Worm (Caenorhabditis elegans): ENCODE measurements around the gene T05G5.5.
A peak's percentile ranks its signal among the peaks of the same experiment; 100 is the strongest.

T05G5.5 gene

ce11 chrIII:9780665-9781304 lies 29.6 kb upstream of the T05G5.5 start, which contains the start of gene vha-1 (continued):
- TF ChIP-seq nhr-25 (tag; optimal IDR thresholded peaks at IDR 0.05; ENCODE audit: borderline replicate concordance, insufficient read depth): peak; percentile 66
- peak; percentile 4 to 70 for TF ChIP-seq mdl-1 (tag; optimal IDR thresholded peaks at IDR 0.05)
- TF ChIP-seq spr-1 (tag; optimal IDR thresholded peaks at IDR 0.05): peak; percentile 64
- TF ChIP-seq T26A8.4 (GFP tag; IDR thresholded peaks at IDR 0.05): peak; percentile 77

ce11 chrIII:9780254-9780653 lies 29.0 kb upstream of the T05G5.5 start, which contains the start of gene sqv-3:
TSS of gene sqv-3 (minus strand) at chrIII:9780354.
- no peak for TF ChIP-seq lsy-2 (tag; optimal IDR thresholded peaks at IDR 0.05)
- no peak for TF ChIP-seq duxl-1 (tag; optimal IDR thresholded peaks at IDR 0.05; ENCODE audit: poor library complexity)
- no peak for TF ChIP-seq lin-29 (GFP tag; IDR thresholded peaks at IDR 0.05)
- TF ChIP-seq unc-130 (GFP tag; optimal IDR thresholded peaks at IDR 0.05): no peak
- TF ChIP-seq lin-13 (GFP tag; optimal IDR thresholded peaks at IDR 0.05): no peak
- no peak for TF ChIP-seq nhr-28 (tag; optimal IDR thresholded peaks at IDR 0.05)
- no peak for TF ChIP-seq rbr-2 (tag; optimal IDR thresholded peaks at IDR 0.05)
- TF ChIP-seq aly-2 (tag; optimal IDR thresholded peaks at IDR 0.05): no peak
- TF ChIP-seq zag-1 (tag; optimal IDR thresholded peaks at IDR 0.05): no peak
- TF ChIP-seq snpc-4 (tag; optimal IDR thresholded peaks at IDR 0.05): no peak

ce11 chrIII:9779080-9779479 lies 27.8 kb upstream of the T05G5.5 start:
- TF ChIP-seq lin-15B (tag; optimal IDR thresholded peaks at IDR 0.05) (no peak), lin-38 (GFP tag; IDR thresholded peaks at IDR 0.05) (peak; percentile 32; the same call in 1 of the 2 replicates)

DNA sequence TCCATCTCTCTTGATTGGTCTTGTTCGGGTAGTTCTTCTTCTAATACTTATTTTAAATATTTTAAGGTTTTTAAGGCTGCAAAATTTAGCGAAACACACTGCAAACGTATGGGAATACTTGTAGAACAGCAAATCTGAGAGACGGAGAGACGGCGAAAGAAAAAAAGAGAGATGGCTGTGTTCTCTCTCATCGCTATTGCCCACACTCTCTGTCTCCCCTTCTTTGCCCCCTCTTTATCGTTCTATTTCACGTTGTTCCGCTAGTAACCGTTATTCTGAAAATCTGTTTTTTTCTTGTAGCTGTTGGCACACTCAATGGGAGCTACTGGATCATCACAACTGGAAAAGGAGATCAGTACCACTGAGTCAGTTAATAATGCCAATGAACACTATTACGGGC lies 25.1 kb upstream of the T05G5.5 start, which contains the start of gene usp-46:
TSS of gene usp-46 (plus strand) at position 301 of the 400 bp plus-strand sequence.
- TF ChIP-seq lir-3 (tag; optimal IDR thresholded peaks at IDR 0.05): no peak
- TF ChIP-seq zag-1 (tag; optimal IDR thresholded peaks at IDR 0.05): no peak
- 0 out of 2 replicates have a peak, but pooled peaks have one; percentile 18 for TF ChIP-seq hmg-1.1 (GFP tag; IDR thresholded peaks at IDR 0.05)
- TF ChIP-seq mep-1 (tag; optimal IDR thresholded peaks at IDR 0.05): peak; percentile 7
- TF ChIP-seq pqm-1 (tag; optimal IDR thresholded peaks at IDR 0.05): no peak
- TF ChIP-seq R02D3.7 (tag; optimal IDR thresholded peaks at IDR 0.05): no peak
- no peak for TF ChIP-seq daf-12 (tag; optimal IDR thresholded peaks at IDR 0.05)
- TF ChIP-seq mes-2 (tag; optimal IDR thresholded peaks at IDR 0.05; ENCODE audit: poor library complexity, severe bottlenecking): peak; percentile 22
- no peak for TF ChIP-seq zfp-3 (GFP tag; conservative IDR thresholded peaks at IDR 0.05)
- peak; percentile 4 for TF ChIP-seq hlh-11 (tag; optimal IDR thresholded peaks at IDR 0.05)
- peak; percentile 10 for TF ChIP-seq dve-1 (tag; optimal IDR thresholded peaks at IDR 0.05; ENCODE audit: insufficient read depth)
- TF ChIP-seq ces-1 (GFP tag; optimal IDR thresholded peaks at IDR 0.05): no peak
- no peak for TF ChIP-seq pha-4 (GFP tag; IDR thresholded peaks at IDR 0.05)
- no peak for TF ChIP-seq pha-4 (tag; optimal IDR thresholded peaks at IDR 0.05)
- TF ChIP-seq mxl-3 (GFP tag; optimal IDR thresholded peaks at IDR 0.05): no peak
- TF ChIP-seq hlh-30 (tag; optimal IDR thresholded peaks at IDR 0.05; ENCODE audit: insufficient read depth): no peak
- peak; percentile 4 for TF ChIP-seq nhr-28 (tag; optimal IDR thresholded peaks at IDR 0.05)

ce11 chrIII:9775916-9776315 lies 24.7 kb upstream of the T05G5.5 start:
- TF ChIP-seq unc-130 (GFP tag; optimal IDR thresholded peaks at IDR 0.05) (peak; percentile 38), ZK337.2 (GFP tag; IDR thresholded peaks at IDR 0.05) (no peak), aha-1 (tag) (peak; percentile 79), dpl-1 (GFP tag; optimal IDR thresholded peaks at IDR 0.05) (peak; percentile 54), mes-2 (tag; optimal IDR thresholded peaks at IDR 0.05; ENCODE audit: poor library complexity, severe bottlenecking) (peak; percentile 73), lin-38 (GFP tag; IDR thresholded peaks at IDR 0.05) (peak; percentile 82), tag-97 (GFP tag; IDR thresholded peaks at IDR 0.05) (no peak)

Data from whole organism, L4 larva.